Fruit fly (Drosophila melanogaster) whole organism, prepupa: Measurements from ENCODE around the gene Eig71Ei.

Source experiments
- CG11902 ChIP-seq: fragments of 200-800 bp; sonication (Bioruptor generic); optimal IDR thresholded peaks from 3 replicates; lab custom pipeline; 2016; ENCODE audit warnings: missing biosample characterization, missing genetic modification characterization
- CG3032 ChIP-seq: fragments of 200-800 bp; optimal IDR thresholded peaks from 2 replicates; lab custom pipeline; 2019; ENCODE audit warnings: missing biosample characterization, mild to moderate bottlenecking, missing genetic modification characterization, moderate library complexity
- CG31627 ChIP-seq: fragments of 200-800 bp; sonication (Bioruptor generic); optimal IDR thresholded peaks from 3 replicates; lab custom pipeline; 2016; ENCODE audit warnings: missing biosample characterization, missing genetic modification characterization
- CG4318 ChIP-seq: fragments of 200-800 bp; sonication (Bioruptor generic); optimal IDR thresholded peaks from 3 replicates; lab custom pipeline; 2017; ENCODE audit warnings: missing biosample characterization, mild to moderate bottlenecking, missing genetic modification characterization
- CG6792 ChIP-seq: fragments of 200-800 bp; sonication (Bioruptor generic); optimal IDR thresholded peaks from 3 replicates; lab custom pipeline; 2016; ENCODE audit warnings: missing biosample characterization, missing genetic modification characterization
- CG8319 ChIP-seq: fragments of 200-800 bp; sonication (Bioruptor generic); optimal IDR thresholded peaks from 3 replicates; lab custom pipeline; 2016; ENCODE audit warnings: missing biosample characterization, missing genetic modification characterization
- Gug ChIP-seq: fragments of 200-800 bp; sonication (Bioruptor generic); IDR thresholded peaks from 2 replicates; pipeline ENCODE4 v1.3.6; 2022; ENCODE audit warnings: missing biosample characterization, missing genetic modification characterization
- Hr39 ChIP-seq: fragments of 200-800 bp; sonication (Bioruptor generic); optimal IDR thresholded peaks from 2 replicates; lab custom pipeline; 2016; ENCODE audit warnings: missing biosample characterization, missing genetic modification characterization
- OdsH ChIP-seq: fragments of 200-800 bp; sonication (Bioruptor generic); optimal IDR thresholded peaks from 3 replicates; lab custom pipeline; 2016; ENCODE audit warnings: missing biosample characterization, missing genetic modification characterization
- Smox ChIP-seq: fragments of 200-800 bp; sonication (Bioruptor generic); optimal IDR thresholded peaks from 3 replicates; lab custom pipeline; 2016; ENCODE audit warnings: missing biosample characterization, missing genetic modification characterization
- acj6 ChIP-seq: fragments of 200-800 bp; sonication (Bioruptor generic); optimal IDR thresholded peaks from 3 replicates; lab custom pipeline; 2016; ENCODE audit warnings: missing biosample characterization, missing genetic modification characterization
- dsx ChIP-seq: fragments of 200-800 bp; optimal IDR thresholded peaks from 3 replicates; lab custom pipeline; 2019; ENCODE audit warnings: missing biosample characterization, mild to moderate bottlenecking, missing genetic modification characterization, moderate library complexity; ENCODE audit not compliant: poor library complexity, severe bottlenecking
- net ChIP-seq: fragments of 200-800 bp; sonication (Bioruptor generic); optimal IDR thresholded peaks from 3 replicates; lab custom pipeline; 2016; ENCODE audit warnings: missing biosample characterization, missing genetic modification characterization

- no peak for TF ChIP-seq acj6 (GFP tag; lab: Kevin White, UChicago)
- TF ChIP-seq Gug = no peak
- TF ChIP-seq CG6792 (GFP tag; lab: Kevin White, UChicago) = no peak
- no peak for TF ChIP-seq net (GFP tag; lab: Kevin White, UChicago)
- no peak for TF ChIP-seq CG8319
- TF ChIP-seq CG31627 (GFP tag; lab: Kevin White, UChicago) = no peak
- no peak for TF ChIP-seq CG4318 (GFP tag; lab: Kevin White, UChicago)
- TF ChIP-seq Hr39 (GFP tag; lab: Kevin White, UChicago) = no peak
- TF ChIP-seq dsx (GFP tag; lab: Kevin White, UChicago) = no peak
- TF ChIP-seq CG3032 (tag; lab: Kevin White, UChicago) = no peak
- TF ChIP-seq Smox = no peak
- no peak for TF ChIP-seq OdsH (GFP tag; lab: Kevin White, UChicago)
- no peak for TF ChIP-seq CG11902 (GFP tag; lab: Kevin White, UChicago)
These were observed 35.4 kb upstream of the Eig71Ei start for dm6 chr3L:15624097-15624496.
